Fruit fly (Drosophila melanogaster) whole organism, embryonic: ENCODE measurements around the gene Gsc.

Experiments
- Ada2b ChIP-seq: fragments of 200-800 bp; sonication (Bioruptor generic); IDR thresholded peaks from 2 replicates; pipeline ENCODE4 v1.3.6; 2022; ENCODE audit warnings: missing biosample characterization, missing genetic modification characterization
- CG11695 ChIP-seq: fragments of 200-800 bp; sonication (Bioruptor generic); IDR thresholded peaks from 3 replicates; pipeline ENCODE4 v1.3.6; 2022; ENCODE audit warnings: missing biosample characterization, missing genetic modification characterization
- CG13287 ChIP-seq: fragments of 200-800 bp; sonication (Bioruptor generic); IDR thresholded peaks from 2 replicates; pipeline ENCODE4 v1.3.6; 2022; ENCODE audit warnings: missing biosample characterization, missing genetic modification characterization; ENCODE audit not compliant: partially characterized antibody
- CG13296 ChIP-seq: fragments of 200-800 bp; sonication (Bioruptor generic); optimal IDR thresholded peaks from 3 replicates; lab custom pipeline; 2018; ENCODE audit warnings: missing biosample characterization, mild to moderate bottlenecking, missing genetic modification characterization
- CG14965 ChIP-seq: fragments of 200-800 bp; sonication (Bioruptor generic); optimal IDR thresholded peaks from 2 replicates; lab custom pipeline; 2016; ENCODE audit warnings: missing biosample characterization, missing genetic modification characterization, borderline replicate concordance
- CG15011 ChIP-seq: fragments of 200-800 bp; sonication (Bioruptor generic); optimal IDR thresholded peaks from 3 replicates; lab custom pipeline; 2018; ENCODE audit warnings: missing biosample characterization, mild to moderate bottlenecking, missing genetic modification characterization
- CG16813 ChIP-seq: fragments of 200-800 bp; sonication (Bioruptor generic); IDR thresholded peaks from 3 replicates; pipeline ENCODE4 v1.3.6; 2022; ENCODE audit warnings: missing biosample characterization, missing genetic modification characterization; ENCODE audit not compliant: partially characterized antibody
- CG2875 ChIP-seq: fragments of 200-800 bp; sonication (Bioruptor generic); optimal IDR thresholded peaks from 2 replicates; lab custom pipeline; 2017; ENCODE audit warnings: missing biosample characterization, mild to moderate bottlenecking, missing genetic modification characterization, missing genetic modification reagents
- CG31441 ChIP-seq: fragments of 200-800 bp; sonication (Bioruptor generic); IDR thresholded peaks from 2 replicates; pipeline ENCODE4 v1.3.6; 2022; ENCODE audit warnings: missing biosample characterization, missing genetic modification characterization
- CG32532 ChIP-seq: fragments of 200-800 bp; sonication (Bioruptor generic); IDR thresholded peaks from 2 replicates; pipeline ENCODE4 v1.3.6; 2022; ENCODE audit warnings: missing biosample characterization, missing genetic modification characterization
- CG4820 ChIP-seq: fragments of 200-800 bp; sonication (Bioruptor generic); optimal IDR thresholded peaks from 3 replicates; lab custom pipeline; 2016; ENCODE audit warnings: missing biosample characterization, missing genetic modification characterization
- CG6765 ChIP-seq: fragments of 200-800 bp; sonication (Bioruptor generic); optimal IDR thresholded peaks from 3 replicates; lab custom pipeline; 2017; ENCODE audit warnings: missing biosample characterization, mild to moderate bottlenecking, missing genetic modification characterization
- CG7928 ChIP-seq: fragments of 200-800 bp; sonication (Bioruptor generic); optimal IDR thresholded peaks from 2 replicates; lab custom pipeline; 2017; ENCODE audit warnings: missing biosample characterization, mild to moderate bottlenecking, missing genetic modification characterization
- Camta ChIP-seq: fragments of 200-800 bp; sonication (Bioruptor generic); optimal IDR thresholded peaks from 2 replicates; lab custom pipeline; 2016; ENCODE audit warnings: missing biosample characterization, missing genetic modification characterization
- CrebB ChIP-seq: fragments of 200-800 bp; sonication (Bioruptor generic); optimal IDR thresholded peaks from 3 replicates; lab custom pipeline; 2018; ENCODE audit warnings: missing biosample characterization, mild to moderate bottlenecking, missing genetic modification characterization
- Dbx ChIP-seq: fragments of 200-800 bp; sonication (Bioruptor generic); IDR thresholded peaks from 3 replicates; pipeline ENCODE4 v1.3.6; 2022; ENCODE audit warnings: missing biosample characterization, missing genetic modification characterization
- Dll ChIP-seq: fragments of 200-800 bp; sonication (Bioruptor generic); IDR thresholded peaks from 4 replicates; pipeline ENCODE4 v1.3.6; 2022; ENCODE audit warnings: missing biosample characterization, missing genetic modification characterization; ENCODE audit not compliant: partially characterized antibody
- Drgx ChIP-seq: fragments of 200-800 bp; sonication (Bioruptor generic); IDR thresholded peaks from 2 replicates; pipeline ENCODE4 v1.3.6; 2022; ENCODE audit warnings: missing biosample characterization, missing genetic modification characterization
- H2.0 ChIP-seq: fragments of 200-800 bp; sonication (Bioruptor generic); IDR thresholded peaks from 2 replicates; pipeline ENCODE4 v1.3.6; 2022; ENCODE audit warnings: missing biosample characterization, missing genetic modification characterization
- Hey ChIP-seq: fragments of 200-800 bp; sonication (Bioruptor generic); optimal IDR thresholded peaks from 3 replicates; lab custom pipeline; 2018; ENCODE audit warnings: missing biosample characterization, mild to moderate bottlenecking, missing genetic modification characterization
- HmgZ ChIP-seq: fragments of 200-800 bp; sonication (Bioruptor generic); optimal IDR thresholded peaks from 2 replicates; lab custom pipeline; 2018; ENCODE audit warnings: missing biosample characterization, mild to moderate bottlenecking, missing genetic modification characterization
- Hr39 ChIP-seq: fragments of >200 bp; optimal IDR thresholded peaks from 2 replicates; lab custom pipeline; 2017
- Hr78 ChIP-seq, 2 experiments: fragments of 200-800 bp in 1 of 2; fragments of >200 bp in 1 of 2; sonication (Bioruptor generic) in 1 of 2; optimal IDR thresholded peaks; 2 replicates each; lab custom pipeline; 2017 to 2019; ENCODE audit warnings: missing biosample characterization in 2 of 2, missing genetic modification characterization in 2 of 2, mild to moderate bottlenecking in 1 of 2, moderate library complexity in 1 of 2
- Jarid2 ChIP-seq: fragments of 200-800 bp; sonication (Bioruptor generic); optimal IDR thresholded peaks from 3 replicates; lab custom pipeline; 2017; ENCODE audit warnings: mild to moderate bottlenecking, missing biosample characterization, missing genetic modification reagents, missing genetic modification characterization
- Nf-YC ChIP-seq: fragments of 200-800 bp; optimal IDR thresholded peaks from 3 replicates; lab custom pipeline; 2019; ENCODE audit warnings: missing biosample characterization, mild to moderate bottlenecking, missing genetic modification characterization, moderate library complexity
- Rx ChIP-seq: fragments of 200-800 bp; sonication (Bioruptor generic); IDR thresholded peaks from 2 replicates; pipeline ENCODE4 v1.3.6; 2022; ENCODE audit warnings: missing biosample characterization, missing genetic modification characterization
- Vsx1 ChIP-seq: fragments of 200-800 bp; sonication (Bioruptor generic); optimal IDR thresholded peaks from 2 replicates; lab custom pipeline; 2017; ENCODE audit warnings: missing biosample characterization, mild to moderate bottlenecking, missing genetic modification characterization, missing genetic modification reagents
- ap ChIP-seq: fragments of 200-800 bp; sonication (Bioruptor generic); IDR thresholded peaks from 2 replicates; pipeline ENCODE4 v1.3.6; 2022; ENCODE audit warnings: missing biosample characterization, missing genetic modification characterization
- az2 ChIP-seq: fragments of 200-800 bp; sonication (Bioruptor generic); optimal IDR thresholded peaks from 3 replicates; lab custom pipeline; 2016; ENCODE audit warnings: missing biosample characterization, missing genetic modification characterization
- bbx ChIP-seq: fragments of 200-800 bp; sonication (Bioruptor generic); IDR thresholded peaks from 2 replicates; pipeline ENCODE4 v1.3.6; 2022; ENCODE audit warnings: missing biosample characterization, missing genetic modification characterization; ENCODE audit not compliant: partially characterized antibody
- bsh ChIP-seq, 2 experiments: fragments of 200-800 bp; sonication (Bioruptor generic); optimal IDR thresholded peaks; 2 replicates each; lab custom pipeline; 2017 to 2018; ENCODE audit warnings: mild to moderate bottlenecking in 2 of 2, missing biosample characterization in 2 of 2, missing genetic modification characterization in 2 of 2, moderate library complexity in 1 of 2
- chinmo ChIP-seq: fragments of 200-800 bp; sonication (Bioruptor generic); IDR thresholded peaks from 4 replicates; pipeline ENCODE4 v1.3.6; 2022; ENCODE audit warnings: missing biosample characterization, missing genetic modification characterization; ENCODE audit not compliant: partially characterized antibody
- chn ChIP-seq: fragments of 200-800 bp; sonication (Bioruptor generic); optimal IDR thresholded peaks from 2 replicates; lab custom pipeline; 2016; ENCODE audit warnings: missing biosample characterization, missing genetic modification characterization
- corto ChIP-seq: fragments of 200-800 bp; sonication (Bioruptor generic); optimal IDR thresholded peaks from 2 replicates; lab custom pipeline; 2016; ENCODE audit warnings: missing biosample characterization, mild to moderate bottlenecking, missing genetic modification characterization, moderate library complexity
- crol ChIP-seq: fragments of 200-800 bp; sonication (Bioruptor generic); IDR thresholded peaks from 2 replicates; pipeline ENCODE4 v1.3.6; 2022; ENCODE audit warnings: missing biosample characterization, missing genetic modification characterization
- dysf ChIP-seq: fragments of 200-800 bp; sonication (Bioruptor generic); IDR thresholded peaks from 3 replicates; pipeline ENCODE4 v1.3.6; 2022; ENCODE audit warnings: missing biosample characterization, missing genetic modification characterization
- gfzf ChIP-seq: fragments of 200-800 bp; sonication (Bioruptor generic); optimal IDR thresholded peaks from 2 replicates; lab custom pipeline; 2016; ENCODE audit warnings: missing biosample characterization, mild to moderate bottlenecking, missing genetic modification characterization, moderate library complexity
- grn ChIP-seq: fragments of 200-800 bp; sonication (Bioruptor generic); optimal IDR thresholded peaks from 3 replicates; lab custom pipeline; 2017; ENCODE audit warnings: missing biosample characterization, missing genetic modification characterization
- her ChIP-seq: fragments of 200-800 bp; sonication (Bioruptor generic); optimal IDR thresholded peaks from 2 replicates; lab custom pipeline; 2016; ENCODE audit warnings: missing biosample characterization, missing genetic modification characterization
- kah ChIP-seq: fragments of 200-800 bp; sonication (Bioruptor generic); optimal IDR thresholded peaks from 2 replicates; lab custom pipeline; 2018; ENCODE audit warnings: missing biosample characterization, mild to moderate bottlenecking, missing genetic modification characterization
- kni ChIP-seq: fragments of 200-800 bp; sonication (Bioruptor generic); optimal IDR thresholded peaks from 3 replicates; lab custom pipeline; 2017; ENCODE audit warnings: mild to moderate bottlenecking, missing biosample characterization, missing genetic modification reagents, missing genetic modification characterization
- oc ChIP-seq: fragments of 200-800 bp; sonication (Bioruptor generic); optimal IDR thresholded peaks from 2 replicates; lab custom pipeline; 2018; ENCODE audit warnings: missing biosample characterization, mild to moderate bottlenecking, missing genetic modification characterization, moderate library complexity
- org-1 ChIP-seq: fragments of 200-800 bp; sonication (Bioruptor generic); optimal IDR thresholded peaks from 2 replicates; lab custom pipeline; 2017; ENCODE audit warnings: missing biosample characterization, missing genetic modification characterization
- row ChIP-seq: fragments of 200-800 bp; sonication (Bioruptor generic); IDR thresholded peaks from 3 replicates; pipeline ENCODE4 v1.3.6; 2022; ENCODE audit warnings: missing biosample characterization, missing genetic modification characterization
- sd ChIP-seq: fragments of 200-800 bp; sonication (Bioruptor generic); optimal IDR thresholded peaks from 3 replicates; lab custom pipeline; 2018; ENCODE audit warnings: missing biosample characterization, mild to moderate bottlenecking, missing genetic modification characterization, moderate library complexity
- shn ChIP-seq: fragments of 200-800 bp; sonication (Bioruptor generic); optimal IDR thresholded peaks from 3 replicates; lab custom pipeline; 2016; ENCODE audit warnings: missing biosample characterization, missing genetic modification characterization
- sr ChIP-seq: fragments of 200-800 bp; sonication (Bioruptor generic); IDR thresholded peaks from 3 replicates; pipeline ENCODE4 v1.3.6; 2022; ENCODE audit warnings: missing biosample characterization, missing genetic modification characterization
- unc-4 ChIP-seq: fragments of 200-800 bp; sonication (Bioruptor generic); IDR thresholded peaks from 2 replicates; pipeline ENCODE4 v1.3.6; 2022; ENCODE audit warnings: missing biosample characterization, missing genetic modification characterization; ENCODE audit not compliant: partially characterized antibody
- zfh1 ChIP-seq: fragments of 200-800 bp; sonication (Bioruptor generic); IDR thresholded peaks from 3 replicates; pipeline ENCODE4 v1.3.6; 2022; ENCODE audit warnings: missing biosample characterization, missing genetic modification characterization

Gene Gsc

dm6 chr2L:552432-552929, 42.0 kb downstream of the Gsc start, which contains the start of gene Ets21C (continued):
- TF ChIP-seq zfh1 (GFP tag; lab: Robert Waterston, UW): 0 out of 3 replicates have a peak, but pooled peaks have one; percentile 14
- peak; percentile 54 for TF ChIP-seq Nf-YC (tag; lab: Kevin White, UChicago)
- TF ChIP-seq Rx (GFP tag; lab: Robert Waterston, UW): no peak
- peak in 1 of 2 experiments; percentile 27 for TF ChIP-seq bsh (GFP tag; optimal IDR thresholded peaks at IDR 0.05; lab: Kevin White, UChicago)
- TF ChIP-seq chinmo: peak; percentile 88; the same call in 2 of the 4 replicates
- no peak for TF ChIP-seq Vsx1
- TF ChIP-seq CG4820 (GFP tag; lab: Kevin White, UChicago): no peak
- TF ChIP-seq CG32532 (GFP tag; lab: Robert Waterston, UW): peak; percentile 59; the same call in 1 of the 2 replicates
- TF ChIP-seq Hr39 (lab: Kevin White, UChicago): no peak
- peak in 1 of 2 experiments; percentile 95 for TF ChIP-seq Hr78 (GFP tag; optimal IDR thresholded peaks at IDR 0.05; lab: Kevin White, UChicago)
- TF ChIP-seq CG7928: no peak
- TF ChIP-seq Ada2b (GFP tag; lab: Robert Waterston, UW): peak; percentile 22; the same call in 1 of the 2 replicates
- 0 out of 4 replicates have a peak, but pooled peaks have one; percentile 42 for TF ChIP-seq Dll (GFP tag; lab: Robert Waterston, UW)
- TF ChIP-seq crol (GFP tag; lab: Robert Waterston, UW): peak; percentile 90
- no peak for TF ChIP-seq H2.0 (GFP tag; lab: Robert Waterston, UW)
- TF ChIP-seq CG13287 (GFP tag; lab: Robert Waterston, UW): peak; percentile 65
- peak; percentile 36 for TF ChIP-seq kni (GFP tag; lab: Kevin White, UChicago)
- peak; percentile 97 for TF ChIP-seq grn (GFP tag; lab: Kevin White, UChicago)
- peak; percentile 46; the same call in 1 of the 2 replicates for TF ChIP-seq unc-4 (GFP tag; lab: Robert Waterston, UW)
- no peak for TF ChIP-seq CG16813 (GFP tag; lab: Robert Waterston, UW)
- TF ChIP-seq chn: peak; percentile 34
- TF ChIP-seq Dbx: peak; percentile 38; the same call in 1 of the 3 replicates
- TF ChIP-seq CG13296: peak; percentile 23
- 0 out of 3 replicates have a peak, but pooled peaks have one; percentile 13 for TF ChIP-seq row (GFP tag; lab: Robert Waterston, UW)
- TF ChIP-seq bbx (GFP tag; lab: Robert Waterston, UW): peak; percentile 11; the same call in 1 of the 2 replicates
- no peak for TF ChIP-seq az2 (GFP tag; lab: Kevin White, UChicago)
- peak; percentile 97 for TF ChIP-seq shn (GFP tag; lab: Kevin White, UChicago)
- TF ChIP-seq CG14965 (GFP tag; lab: Kevin White, UChicago): no peak
- peak; percentile 16; the same call in 1 of the 3 replicates for TF ChIP-seq dysf (GFP tag; lab: Robert Waterston, UW)
- TF ChIP-seq her (GFP tag; lab: Kevin White, UChicago): peak; percentile 38
- peak; percentile 22 for TF ChIP-seq oc
- TF ChIP-seq CG11695 (GFP tag; lab: Robert Waterston, UW): 0 out of 3 replicates have a peak, but pooled peaks have one; percentile 22
- peak; percentile 18 for TF ChIP-seq CrebB
- peak; percentile 3 for TF ChIP-seq Hey
- no peak for TF ChIP-seq kah (GFP tag; lab: Kevin White, UChicago)
- TF ChIP-seq Camta (GFP tag; lab: Kevin White, UChicago): no peak
- no peak for TF ChIP-seq CG15011 (GFP tag; lab: Kevin White, UChicago)
- no peak for TF ChIP-seq CG31441
- TF ChIP-seq corto (GFP tag; lab: Kevin White, UChicago): no peak
- no peak for TF ChIP-seq CG2875
- TF ChIP-seq CG6765: peak; percentile 58
- TF ChIP-seq ap (GFP tag; lab: Robert Waterston, UW): no peak
- TF ChIP-seq Drgx: peak; percentile 75
- TF ChIP-seq sr: 0 out of 3 replicates have a peak, but pooled peaks have one; percentile 4
- peak; percentile 25 for TF ChIP-seq Jarid2 (GFP tag; lab: Kevin White, UChicago)
- TF ChIP-seq HmgZ (tag; lab: Kevin White, UChicago): peak; percentile 30
- TF ChIP-seq gfzf (GFP tag; lab: Kevin White, UChicago): no peak
- peak; percentile 83 for TF ChIP-seq sd
- peak; percentile 16 for TF ChIP-seq org-1 (GFP tag; lab: Kevin White, UChicago)
